Fruit fly (Drosophila melanogaster) whole organism, embryonic: Measurements from ENCODE around the gene shakB.

Source experiments
- CG8478 ChIP-seq: fragments of >200 bp; optimal IDR thresholded peaks from 2 replicates; lab custom pipeline; 2018
- ewg ChIP-seq: fragments of 200-800 bp; sonication (Bioruptor generic); optimal IDR thresholded peaks from 3 replicates; lab custom pipeline; 2017; ENCODE audit warnings: mild to moderate bottlenecking, missing biosample characterization, missing genetic modification reagents, missing genetic modification characterization
- gcm ChIP-seq: fragments of 200-800 bp; sonication (Bioruptor generic); optimal IDR thresholded peaks from 2 replicates; lab custom pipeline; 2019; ENCODE audit warnings: missing biosample characterization, mild to moderate bottlenecking, missing genetic modification characterization, moderate library complexity

- TF ChIP-seq CG8478 (no peak), gcm (GFP tag; lab: Kevin White, UChicago) (no peak), ewg (GFP tag; lab: Kevin White, UChicago) (no peak)
These were observed 205.0 kb downstream of the shakB start for dm6 chrX:20721724-20722344.
